Worm (Caenorhabditis elegans) whole organism, L1 larva: ENCODE data around the gene rig-6.
A peak's percentile ranks its signal among the peaks of the same experiment; 100 is the strongest.

ENCODE experiments used
- C16A3.4 ChIP-seq: fragments of 150-350 bp; optimal IDR thresholded peaks from 2 replicates; lab custom pipeline; 2014; ENCODE audit warnings: missing biosample characterization, missing genetic modification characterization
- C34B4.2 ChIP-seq: sonication (generic microtip); optimal IDR thresholded peaks from 2 replicates; lab custom pipeline; 2017; ENCODE audit warnings: mild to moderate bottlenecking, missing genetic modification characterization, missing compliant biosample characterization
- F16B12.6 ChIP-seq: fragments of 150-350 bp; optimal IDR thresholded peaks from 2 replicates; lab custom pipeline; 2014; ENCODE audit warnings: missing biosample characterization, missing genetic modification characterization
- aha-1 ChIP-seq: fragments of 150-350 bp; optimal IDR thresholded peaks from 2 replicates; lab custom pipeline; 2014; ENCODE audit warnings: missing biosample characterization, missing genetic modification characterization
- blmp-1 ChIP-seq: fragments of 150-350 bp; optimal IDR thresholded peaks from 2 replicates; lab custom pipeline; 2014; ENCODE audit warnings: missing biosample characterization, missing genetic modification characterization
- ceh-63 ChIP-seq: fragments of 200-800 bp; sonication (Bioruptor generic); optimal IDR thresholded peaks from 2 replicates; lab custom pipeline; 2018; ENCODE audit warnings: mild to moderate bottlenecking, missing genetic modification characterization, missing compliant biosample characterization
- ceh-90 ChIP-seq: sonication (generic microtip); optimal IDR thresholded peaks from 2 replicates; lab custom pipeline; 2016; ENCODE audit warnings: missing genetic modification characterization, missing compliant biosample characterization
- dpl-1 ChIP-seq, 3 experiments: fragments of 150-350 bp in 2 of 3; sonication (generic microtip) in 1 of 3; optimal IDR thresholded peaks; 2 replicates each; lab custom pipeline; 2014 to 2017; ENCODE audit warnings: missing biosample characterization in 3 of 3, missing genetic modification characterization in 3 of 3, missing genetic modification reagents in 3 of 3
- dsc-1 ChIP-seq: sonication (generic microtip); optimal IDR thresholded peaks from 2 replicates; lab custom pipeline; 2016; ENCODE audit warnings: mild to moderate bottlenecking, missing genetic modification characterization, missing compliant biosample characterization
- efl-1 ChIP-seq, 4 experiments: fragments of 150-350 bp; optimal IDR thresholded peaks in 3 of 4; peaks in 1 of 4; 1 replicate in 1 of 4; 2 replicates in 3 of 4; lab custom pipeline; 2014; ENCODE audit warnings: missing biosample characterization in 2 of 4, missing genetic modification characterization in 2 of 4, missing genetic modification reagents in 2 of 4
- elt-2 ChIP-seq: sonication (generic microtip); optimal IDR thresholded peaks from 2 replicates; lab custom pipeline; 2016; ENCODE audit warnings: missing genetic modification characterization, mild to moderate bottlenecking, inconsistent platforms, missing compliant biosample characterization, missing genetic modification reagents
- elt-3 ChIP-seq, 6 experiments: fragments of 150-350 bp in 1 of 6; sonication (generic microtip); optimal IDR thresholded peaks; 2 replicates each; lab custom pipeline; 2017 to 2018; ENCODE audit warnings: missing biosample characterization in 6 of 6, missing genetic modification characterization in 6 of 6, inconsistent platforms in 1 of 6
- fkh-4 ChIP-seq: sonication (generic microtip); optimal IDR thresholded peaks from 2 replicates; lab custom pipeline; 2016; ENCODE audit warnings: missing compliant biosample characterization, missing genetic modification characterization, borderline replicate concordance
- fkh-8 ChIP-seq: sonication (generic microtip); optimal IDR thresholded peaks from 2 replicates; lab custom pipeline; 2016; ENCODE audit warnings: mild to moderate bottlenecking, missing genetic modification characterization, missing compliant biosample characterization
- grh-1 ChIP-seq: fragments of 200-800 bp; sonication (Bioruptor generic); IDR thresholded peaks from 2 replicates; pipeline ENCODE4 v1.3.6; 2022; ENCODE audit warnings: missing genetic modification reagents, missing genetic modification characterization, missing compliant biosample characterization
- hpl-2 ChIP-seq: fragments of 150-350 bp; optimal IDR thresholded peaks from 2 replicates; lab custom pipeline; 2014; ENCODE audit warnings: missing biosample characterization, missing genetic modification reagents, missing genetic modification characterization
- jun-1 ChIP-seq: fragments of 150-350 bp; optimal IDR thresholded peaks from 2 replicates; lab custom pipeline; 2014; ENCODE audit warnings: missing biosample characterization, missing genetic modification reagents, missing genetic modification characterization
- lin-14 ChIP-seq: fragments of 200-800 bp; sonication (Bioruptor generic); optimal IDR thresholded peaks from 2 replicates; lab custom pipeline; 2018; ENCODE audit warnings: mild to moderate bottlenecking, missing genetic modification characterization, moderate library complexity, missing compliant biosample characterization
- lin-15B ChIP-seq: fragments of 150-350 bp; sonication (generic microtip); optimal IDR thresholded peaks from 3 replicates; lab custom pipeline; 2014; ENCODE audit warnings: missing biosample characterization, missing genetic modification characterization
- lin-35 ChIP-seq, 2 experiments: fragments of 150-350 bp; optimal IDR thresholded peaks; 2 replicates each; lab custom pipeline; 2014; ENCODE audit warnings: missing biosample characterization in 2 of 2, missing genetic modification characterization in 2 of 2, missing genetic modification reagents in 2 of 2
- lir-3 ChIP-seq: sonication (generic microtip); optimal IDR thresholded peaks from 2 replicates; lab custom pipeline; 2016; ENCODE audit warnings: mild to moderate bottlenecking, missing genetic modification characterization, moderate library complexity, missing compliant biosample characterization; ENCODE audit not compliant: poor library complexity
- mef-2 ChIP-seq: fragments of 150-350 bp; optimal IDR thresholded peaks from 2 replicates; lab custom pipeline; 2014; ENCODE audit warnings: missing biosample characterization, missing genetic modification characterization
- mep-1 ChIP-seq: fragments of 150-350 bp; optimal IDR thresholded peaks from 2 replicates; lab custom pipeline; 2014; ENCODE audit warnings: missing biosample characterization, missing genetic modification characterization
- nhr-11 ChIP-seq: fragments of 150-350 bp; optimal IDR thresholded peaks from 2 replicates; lab custom pipeline; 2014; ENCODE audit warnings: missing biosample characterization, missing genetic modification characterization
- nhr-12 ChIP-seq: sonication (generic microtip); optimal IDR thresholded peaks from 2 replicates; lab custom pipeline; 2017; ENCODE audit warnings: missing biosample characterization, missing genetic modification characterization
- nhr-19 ChIP-seq: fragments of 200-800 bp; sonication (Bioruptor generic); conservative IDR thresholded peaks from 2 replicates; pipeline ENCODE4 v1.3.6; 2022; ENCODE audit warnings: missing genetic modification characterization, missing compliant biosample characterization
- nhr-20 ChIP-seq: sonication (generic microtip); optimal IDR thresholded peaks from 2 replicates; lab custom pipeline; 2016; ENCODE audit warnings: mild to moderate bottlenecking, missing genetic modification characterization, missing compliant biosample characterization
- nhr-237 ChIP-seq: fragments of 150-350 bp; optimal IDR thresholded peaks from 2 replicates; lab custom pipeline; 2014; ENCODE audit warnings: missing biosample characterization, missing genetic modification characterization
- nhr-28 ChIP-seq: fragments of 150-350 bp; optimal IDR thresholded peaks from 2 replicates; lab custom pipeline; 2014; ENCODE audit warnings: missing biosample characterization, missing genetic modification characterization
- nhr-77 ChIP-seq: fragments of 150-350 bp; optimal IDR thresholded peaks from 2 replicates; lab custom pipeline; 2014; ENCODE audit warnings: missing biosample characterization, missing genetic modification characterization
- nhr-84 ChIP-seq: sonication (generic microtip); optimal IDR thresholded peaks from 2 replicates; lab custom pipeline; 2017; ENCODE audit warnings: missing biosample characterization, missing genetic modification characterization
- nhr-85 ChIP-seq: sonication (generic microtip); peaks from one replicate; lab custom pipeline; 2016; ENCODE audit warnings: missing genetic modification characterization, inconsistent platforms, missing compliant biosample characterization
- nhr-90 ChIP-seq: sonication (generic microtip); optimal IDR thresholded peaks from 2 replicates; lab custom pipeline; 2016; ENCODE audit warnings: mild to moderate bottlenecking, missing genetic modification characterization, missing compliant biosample characterization; ENCODE audit not compliant: poor library complexity
- skn-1 ChIP-seq: fragments of 150-350 bp; optimal IDR thresholded peaks from 2 replicates; lab custom pipeline; 2014; ENCODE audit warnings: missing biosample characterization, missing genetic modification characterization
- snpc-4 ChIP-seq: fragments of 150-350 bp; optimal IDR thresholded peaks from 2 replicates; lab custom pipeline; 2014; ENCODE audit warnings: missing biosample characterization, missing genetic modification characterization
- unc-98 ChIP-seq: fragments of 200-800 bp; sonication (Bioruptor generic); IDR thresholded peaks from 2 replicates; pipeline ENCODE4 v1.3.6; 2022; ENCODE audit warnings: missing genetic modification characterization, missing compliant biosample characterization

The rig-6 gene

ce11 chrII:4769096-4769495 is 42.8 kb downstream of the rig-6 start:
- TF ChIP-seq grh-1 (no peak), efl-1 (optimal IDR thresholded peaks at IDR 0.05; lab: Kevin White, UChicago) (no peak), efl-1 (GFP tag; optimal IDR thresholded peaks at IDR 0.05 in 1 of 2; lab: Kevin White, UChicago) (peak in 1 of 2 experiments; percentile 73), nhr-77 (tag; lab: Kevin White, UChicago) (no peak), snpc-4 (tag; lab: Kevin White, UChicago) (no peak), dpl-1 (GFP tag; optimal IDR thresholded peaks at IDR 0.05; lab: Kevin White, UChicago) (no peak), fkh-4 (no peak), mef-2 (tag; lab: Kevin White, UChicago) (no peak), blmp-1 (tag; lab: Kevin White, UChicago) (peak; percentile 84), nhr-85 (tag; lab: Kevin White, UChicago) (peak; percentile 75), mep-1 (tag; lab: Kevin White, UChicago) (no peak), skn-1 (tag; lab: Kevin White, UChicago) (no peak), nhr-90 (peak; percentile 4), lin-14 (GFP tag; lab: Kevin White, UChicago) (peak; percentile 30), dsc-1 (tag; lab: Kevin White, UChicago) (no peak), hpl-2 (GFP tag; lab: Kevin White, UChicago) (no peak), elt-2 (tag; lab: Kevin White, UChicago) (peak; percentile 91), nhr-20 (tag; lab: Kevin White, UChicago) (peak; percentile 39), nhr-28 (tag; lab: Kevin White, UChicago) (no peak), C16A3.4 (tag; lab: Kevin White, UChicago) (peak; percentile 30), nhr-84 (tag; lab: Kevin White, UChicago) (no peak), fkh-8 (tag; lab: Kevin White, UChicago) (no peak), F16B12.6 (tag; lab: Kevin White, UChicago) (no peak), lin-15B (no peak), lir-3 (no peak), nhr-11 (tag; lab: Kevin White, UChicago) (no peak), lin-35 (GFP tag; optimal IDR thresholded peaks at IDR 0.05; lab: Kevin White, UChicago) (peak in 1 of 2 experiments; percentile 42), nhr-237 (no peak), elt-3 (tag; optimal IDR thresholded peaks at IDR 0.05; lab: Kevin White, UChicago) (peak in 1 of 6 experiments; percentile 84), nhr-12 (tag; lab: Kevin White, UChicago) (no peak), ceh-63 (GFP tag; lab: Kevin White, UChicago) (no peak), C34B4.2 (tag; lab: Kevin White, UChicago) (no peak), ceh-90 (tag; lab: Kevin White, UChicago) (no peak), unc-98 (GFP tag; lab: Robert Waterston, UW) (no peak), aha-1 (tag; lab: Kevin White, UChicago) (no peak)
- TF ChIP-seq, all 84 proteins: peak for 10

- TF ChIP-seq mep-1 (tag; lab: Kevin White, UChicago), result peak; percentile 3
- TF ChIP-seq lin-14 (GFP tag; lab: Kevin White, UChicago), result peak; percentile 80
- peak; percentile 48 for TF ChIP-seq blmp-1 (tag; lab: Kevin White, UChicago)
- TF ChIP-seq grh-1, result no peak
- no peak for TF ChIP-seq nhr-11 (tag; lab: Kevin White, UChicago)
- TF ChIP-seq nhr-85 (tag; lab: Kevin White, UChicago), result peak; percentile 78
- TF ChIP-seq nhr-20 (tag; lab: Kevin White, UChicago), result peak; percentile 7
Observed at ce11 chrII:4767612-4768011, 44.3 kb downstream of the rig-6 start.

ce11 chrII:4766284-4766683 is 45.6 kb downstream of the rig-6 start, which contains the start of gene ttm-2:
ttm-2 (minus strand) TSS chrII:4766384.
- no peak for TF ChIP-seq jun-1 (tag; lab: Kevin White, UChicago)
- no peak for TF ChIP-seq nhr-19 (GFP tag; lab: Robert Waterston, UW)
- TF ChIP-seq, all 84 proteins: peak for 0
